Fruit fly (Drosophila melanogaster) whole organism, wandering third instar larva: ENCODE measurements around the gene hob.

Experiments used
- Dif ChIP-seq: fragments of 200-275, 200-300 bp; sonication (Bioruptor generic); optimal IDR thresholded peaks from 2 replicates; lab custom pipeline; 2018; ENCODE audit warnings: missing biosample characterization, missing genetic modification characterization; ENCODE audit not compliant: partially characterized antibody
- Hr78 ChIP-seq: fragments of >200 bp; optimal IDR thresholded peaks from 2 replicates; lab custom pipeline; 2017; ENCODE audit warnings: missing biosample characterization, missing genetic modification characterization
- N ChIP-seq: fragments of >200 bp; optimal IDR thresholded peaks from 2 replicates; lab custom pipeline; 2018; ENCODE audit warnings: missing biosample characterization, missing external identifiers, missing genetic modification characterization
- Rel ChIP-seq, 2 experiments: fragments of 200-800 bp; sonication (Bioruptor generic) in 1 of 2; optimal IDR thresholded peaks; 2 replicates in 1 of 2; 3 replicates in 1 of 2; lab custom pipeline; 2016 to 2019; ENCODE audit warnings: mild to moderate bottlenecking in 2 of 2, missing biosample characterization in 2 of 2, missing genetic modification characterization in 2 of 2, moderate library complexity in 1 of 2
- Vsx2 ChIP-seq: fragments of 200-300, 225-300 bp; sonication (Bioruptor generic); optimal IDR thresholded peaks from 2 replicates; lab custom pipeline; 2018; ENCODE audit warnings: missing biosample characterization, missing genetic modification characterization; ENCODE audit not compliant: partially characterized antibody
- dsf ChIP-seq: sonication (Bioruptor generic); optimal IDR thresholded peaks from 2 replicates; lab custom pipeline; 2016; ENCODE audit warnings: missing biosample characterization, missing genetic modification characterization, borderline replicate concordance
- ey ChIP-seq: fragments of 200-800 bp; sonication (Bioruptor generic); optimal IDR thresholded peaks from 2 replicates; lab custom pipeline; 2016; ENCODE audit warnings: missing biosample characterization, missing genetic modification characterization
- h ChIP-seq: fragments of 200-800 bp; sonication (Bioruptor generic); optimal IDR thresholded peaks from 3 replicates; lab custom pipeline; 2016; ENCODE audit warnings: missing biosample characterization, mild to moderate bottlenecking, missing genetic modification characterization
- jim ChIP-seq: fragments of 175-275, 200-325 bp; sonication (Bioruptor generic); optimal IDR thresholded peaks from 2 replicates; lab custom pipeline; 2016; ENCODE audit warnings: missing biosample characterization, mild to moderate bottlenecking, missing genetic modification characterization
- pan ChIP-seq: fragments of >200 bp; optimal IDR thresholded peaks from 2 replicates; lab custom pipeline; 2017
- psq ChIP-seq: fragments of 200-800 bp; sonication (Bioruptor generic); optimal IDR thresholded peaks from 3 replicates; lab custom pipeline; 2017; ENCODE audit warnings: missing biosample characterization, mild to moderate bottlenecking, missing genetic modification characterization, moderate library complexity
- usp ChIP-seq: fragments of >200 bp; optimal IDR thresholded peaks from 2 replicates; lab custom pipeline; 2017; ENCODE audit warnings: missing biosample characterization, missing genetic modification characterization

DNA sequence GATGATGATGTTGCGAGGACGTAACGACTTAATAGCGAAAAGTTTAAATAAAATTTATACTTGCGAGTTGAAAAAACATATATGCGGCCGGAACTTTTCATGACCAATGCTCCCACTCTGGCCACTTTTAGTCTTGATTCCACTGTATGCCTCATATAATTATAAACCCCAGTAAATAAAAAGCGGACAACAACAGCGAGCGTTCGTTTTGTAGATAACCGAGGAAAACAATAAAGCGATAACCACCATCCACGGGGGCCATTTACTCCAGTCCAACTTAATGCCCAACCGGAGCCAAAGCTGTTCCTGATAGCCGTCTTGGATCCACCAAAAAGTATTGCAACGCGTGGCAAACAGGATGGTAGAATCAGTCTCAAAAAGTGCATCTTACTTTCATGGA, 17.6 kb upstream of the hob start:
- no peak for TF ChIP-seq Rel (GFP tag; optimal IDR thresholded peaks at IDR 0.05; lab: Kevin White, UChicago)
- TF ChIP-seq Rel (tag; optimal IDR thresholded peaks at IDR 0.05; lab: Kevin White, UChicago): no peak
- TF ChIP-seq h (GFP tag; lab: Kevin White, UChicago): no peak
- no peak for TF ChIP-seq jim (GFP tag; lab: Kevin White, UChicago)
- no peak for TF ChIP-seq Dif
- no peak for TF ChIP-seq Vsx2 (GFP tag; lab: Kevin White, UChicago)
- no peak for TF ChIP-seq usp (GFP tag; lab: Kevin White, UChicago)
- no peak for TF ChIP-seq N (GFP tag; lab: Kevin White, UChicago)
- TF ChIP-seq dsf (GFP tag; lab: Kevin White, UChicago): no peak
- TF ChIP-seq pan (lab: Kevin White, UChicago): no peak
- TF ChIP-seq ey (GFP tag; lab: Kevin White, UChicago): no peak
- TF ChIP-seq psq (GFP tag; lab: Kevin White, UChicago): no peak
- TF ChIP-seq Hr78 (GFP tag; lab: Kevin White, UChicago): no peak
